Worm (Caenorhabditis elegans) whole organism, midembryonic: Measurements from ENCODE around the gene K02H11.9.
A peak's percentile ranks its signal among the peaks of the same experiment; 100 is the strongest.

Experiments
- T22C8.4 ChIP-seq: fragments of 200-800 bp; sonication (Bioruptor generic); IDR thresholded peaks from 2 replicates; pipeline ENCODE4 v1.3.6; 2022; ENCODE audit warnings: missing genetic modification characterization, missing compliant biosample characterization
- cog-1 ChIP-seq: sonication (generic microtip); optimal IDR thresholded peaks from 2 replicates; lab custom pipeline; 2016; ENCODE audit warnings: missing genetic modification characterization, missing compliant biosample characterization
- flt-1 ChIP-seq: fragments of 200-800 bp; sonication (Bioruptor generic); IDR thresholded peaks from 2 replicates; pipeline ENCODE4 v1.3.6; 2022; ENCODE audit warnings: missing genetic modification characterization, missing compliant biosample characterization
- klf-2 ChIP-seq: fragments of 200-800 bp; sonication (Bioruptor generic); conservative IDR thresholded peaks from 2 replicates; pipeline ENCODE4 v1.3.6; 2022; ENCODE audit warnings: missing genetic modification reagents, missing genetic modification characterization, missing compliant biosample characterization
- med-1 ChIP-seq: sonication (generic microtip); optimal IDR thresholded peaks from 2 replicates; lab custom pipeline; 2017; ENCODE audit warnings: missing genetic modification characterization, mild to moderate bottlenecking, missing compliant biosample characterization, antibody characterized with exemption, missing genetic modification reagents; ENCODE audit not compliant: insufficient read depth
- ref-1 ChIP-seq: fragments of 200-800 bp; sonication (Bioruptor generic); conservative IDR thresholded peaks from 2 replicates; pipeline ENCODE4 v1.3.6; 2022; ENCODE audit warnings: missing genetic modification reagents, missing genetic modification characterization, missing compliant biosample characterization
- tab-1 ChIP-seq: fragments of 200-800 bp; sonication (Bioruptor generic); IDR thresholded peaks from 2 replicates; pipeline ENCODE4 v1.3.6; 2022; ENCODE audit warnings: missing genetic modification characterization, missing compliant biosample characterization
- ztf-23 ChIP-seq: fragments of 200-800 bp; sonication (Bioruptor generic); IDR thresholded peaks from 2 replicates; pipeline ENCODE4 v1.3.6; 2022; ENCODE audit warnings: missing genetic modification reagents, missing genetic modification characterization, missing compliant biosample characterization
- ztf-29 ChIP-seq: fragments of 200-800 bp; sonication (Bioruptor generic); IDR thresholded peaks from 2 replicates; pipeline ENCODE4 v1.3.6; 2022; ENCODE audit warnings: missing genetic modification reagents, missing genetic modification characterization, missing compliant biosample characterization

The K02H11.9 gene

ce11 chrV:1511537-1511936, 25.3 kb downstream of the K02H11.9 start, which contains the start of gene nhr-260:
nhr-260 (minus strand) TSS chrV:1511637.
- TF ChIP-seq ztf-23 (GFP tag; lab: Robert Waterston, UW) (no peak), ref-1 (GFP tag; lab: Robert Waterston, UW) (no peak), cog-1 (tag; lab: Kevin White, UChicago) (no peak), ztf-29 (GFP tag; lab: Robert Waterston, UW) (no peak), tab-1 (GFP tag; lab: Robert Waterston, UW) (no peak)

ce11 chrV:1505995-1506394, 30.9 kb downstream of the K02H11.9 start, which contains the start of gene sru-28:
sru-28 (plus strand) TSS chrV:1506295.
- TF ChIP-seq T22C8.4 = no peak
- no peak for TF ChIP-seq med-1 (GFP tag; lab: Kevin White, UChicago)
- TF ChIP-seq tab-1 (GFP tag; lab: Robert Waterston, UW) = no peak
- no peak for TF ChIP-seq flt-1 (GFP tag; lab: Robert Waterston, UW)
- TF ChIP-seq ref-1 (GFP tag; lab: Robert Waterston, UW) = no peak
- no peak for TF ChIP-seq klf-2 (GFP tag; lab: Robert Waterston, UW)
- TF ChIP-seq cog-1 (tag; lab: Kevin White, UChicago) = no peak
- TF ChIP-seq ztf-29 (GFP tag; lab: Robert Waterston, UW) = no peak
- no peak for TF ChIP-seq ztf-23 (GFP tag; lab: Robert Waterston, UW)

- no peak for TF ChIP-seq T22C8.4
- TF ChIP-seq med-1 (GFP tag; lab: Kevin White, UChicago) = no peak
- TF ChIP-seq ztf-29 (GFP tag; lab: Robert Waterston, UW) = no peak
- no peak for TF ChIP-seq flt-1 (GFP tag; lab: Robert Waterston, UW)
- no peak for TF ChIP-seq klf-2 (GFP tag; lab: Robert Waterston, UW)
- no peak for TF ChIP-seq tab-1 (GFP tag; lab: Robert Waterston, UW)
- no peak for TF ChIP-seq ztf-23 (GFP tag; lab: Robert Waterston, UW)
- no peak for TF ChIP-seq ref-1 (GFP tag; lab: Robert Waterston, UW)
- TF ChIP-seq cog-1 (tag; lab: Kevin White, UChicago) = no peak
Observed at ce11 chrV:1499140-1499539, 37.7 kb downstream of the K02H11.9 start, which contains the start of gene sru-27. sru-27 (plus strand) TSS chrV:1499440.

- TF ChIP-seq cog-1 (tag; lab: Kevin White, UChicago) (no peak), T22C8.4 (peak; percentile 80), tab-1 (GFP tag; lab: Robert Waterston, UW) (no peak), ztf-29 (GFP tag; lab: Robert Waterston, UW) (no peak), ztf-23 (GFP tag; lab: Robert Waterston, UW) (no peak), ref-1 (GFP tag; lab: Robert Waterston, UW) (no peak), med-1 (GFP tag; lab: Kevin White, UChicago) (no peak), flt-1 (GFP tag; lab: Robert Waterston, UW) (no peak)
Observed at ce11 chrV:1495752-1496151, 41.1 kb downstream of the K02H11.9 start.

- TF ChIP-seq ref-1 (GFP tag; lab: Robert Waterston, UW) (no peak), T22C8.4 (no peak), ztf-23 (GFP tag; lab: Robert Waterston, UW) (no peak), cog-1 (tag; lab: Kevin White, UChicago) (no peak), med-1 (GFP tag; lab: Kevin White, UChicago) (no peak), tab-1 (GFP tag; lab: Robert Waterston, UW) (no peak), ztf-29 (GFP tag; lab: Robert Waterston, UW) (no peak), flt-1 (GFP tag; lab: Robert Waterston, UW) (no peak), klf-2 (GFP tag; lab: Robert Waterston, UW) (no peak)
Observed at ce11 chrV:1495334-1495733, 41.5 kb downstream of the K02H11.9 start, which contains the start of gene C38C3.3. C38C3.3 (plus strand) TSS chrV:1495634.

ce11 chrV:1494469-1494868, 42.4 kb downstream of the K02H11.9 start, which contains the start of gene spig-7:
spig-7 (plus strand) TSS chrV:1494769.
- TF ChIP-seq cog-1 (tag; lab: Kevin White, UChicago) (no peak), ztf-29 (GFP tag; lab: Robert Waterston, UW) (no peak), med-1 (GFP tag; lab: Kevin White, UChicago) (no peak), ref-1 (GFP tag; lab: Robert Waterston, UW) (no peak), ztf-23 (GFP tag; lab: Robert Waterston, UW) (no peak), flt-1 (GFP tag; lab: Robert Waterston, UW) (no peak), klf-2 (GFP tag; lab: Robert Waterston, UW) (no peak), T22C8.4 (no peak), tab-1 (GFP tag; lab: Robert Waterston, UW) (no peak)

ce11 chrV:1491510-1491909, 45.4 kb downstream of the K02H11.9 start, which contains the start of gene C38C3.6:
C38C3.6 (minus strand) TSS chrV:1491610.
- TF ChIP-seq ref-1 (GFP tag; lab: Robert Waterston, UW) = no peak
- TF ChIP-seq tab-1 (GFP tag; lab: Robert Waterston, UW) = no peak
- no peak for TF ChIP-seq klf-2 (GFP tag; lab: Robert Waterston, UW)
- no peak for TF ChIP-seq med-1 (GFP tag; lab: Kevin White, UChicago)
- TF ChIP-seq flt-1 (GFP tag; lab: Robert Waterston, UW) = no peak
- TF ChIP-seq T22C8.4 = no peak
- no peak for TF ChIP-seq ztf-23 (GFP tag; lab: Robert Waterston, UW)
- no peak for TF ChIP-seq ztf-29 (GFP tag; lab: Robert Waterston, UW)
- no peak for TF ChIP-seq cog-1 (tag; lab: Kevin White, UChicago)

ce11 chrV:1488642-1489041, 48.2 kb downstream of the K02H11.9 start:
- no peak for TF ChIP-seq klf-2 (GFP tag; lab: Robert Waterston, UW)
- no peak for TF ChIP-seq ztf-23 (GFP tag; lab: Robert Waterston, UW)
- TF ChIP-seq flt-1 (GFP tag; lab: Robert Waterston, UW) = no peak
- no peak for TF ChIP-seq tab-1 (GFP tag; lab: Robert Waterston, UW)
- TF ChIP-seq ztf-29 (GFP tag; lab: Robert Waterston, UW) = no peak
- no peak for TF ChIP-seq ref-1 (GFP tag; lab: Robert Waterston, UW)
- TF ChIP-seq med-1 (GFP tag; lab: Kevin White, UChicago) = no peak
- TF ChIP-seq T22C8.4 = no peak
- no peak for TF ChIP-seq cog-1 (tag; lab: Kevin White, UChicago)

- no peak for TF ChIP-seq tab-1 (GFP tag; lab: Robert Waterston, UW)
- no peak for TF ChIP-seq ref-1 (GFP tag; lab: Robert Waterston, UW)
- no peak for TF ChIP-seq klf-2 (GFP tag; lab: Robert Waterston, UW)
- TF ChIP-seq flt-1 (GFP tag; lab: Robert Waterston, UW) = no peak
- no peak for TF ChIP-seq ztf-23 (GFP tag; lab: Robert Waterston, UW)
- TF ChIP-seq med-1 (GFP tag; lab: Kevin White, UChicago) = no peak
- no peak for TF ChIP-seq T22C8.4
- no peak for TF ChIP-seq cog-1 (tag; lab: Kevin White, UChicago)
- no peak for TF ChIP-seq ztf-29 (GFP tag; lab: Robert Waterston, UW)
Observed at ce11 chrV:1487262-1487661, 49.6 kb downstream of the K02H11.9 start.
